Fruit fly (Drosophila melanogaster): Measurements from ENCODE around the gene ppk21.
A peak's percentile ranks its signal among the peaks of the same experiment; 100 is the strongest.

Gene ppk21

dm6 chr3R:29675333-29675732 lies 10.8 kb downstream of the ppk21 start, which contains the start of the genes Bub3 and Cap-D2 (continued):
- no peak for TF ChIP-seq ss (GFP tag; optimal IDR thresholded peaks at IDR 0.05)
- TF ChIP-seq CG8632 (GFP tag; optimal IDR thresholded peaks at IDR 0.05): peak; percentile 27
- TF ChIP-seq achi (GFP tag; optimal IDR thresholded peaks at IDR 0.05): peak; percentile 62
- peak; percentile 74 for TF ChIP-seq CG31627 (GFP tag; optimal IDR thresholded peaks at IDR 0.05)
- no peak for TF ChIP-seq fd59A (GFP tag; optimal IDR thresholded peaks at IDR 0.05)
- peak; percentile 37 for TF ChIP-seq CG6792 (GFP tag; optimal IDR thresholded peaks at IDR 0.05)
- TF ChIP-seq acj6 (GFP tag; optimal IDR thresholded peaks at IDR 0.05): peak; percentile 56
- peak; percentile 60 for TF ChIP-seq Smox (GFP tag; optimal IDR thresholded peaks at IDR 0.05)
- no peak for TF ChIP-seq CG6276 (GFP tag; optimal IDR thresholded peaks at IDR 0.05)
- peak; percentile 63 for TF ChIP-seq Ets96B (tag; optimal IDR thresholded peaks at IDR 0.05)
- TF ChIP-seq Sox102F (GFP tag; optimal IDR thresholded peaks at IDR 0.05): peak; percentile 41
- TF ChIP-seq Lpt (GFP tag; optimal IDR thresholded peaks at IDR 0.05): peak; percentile 54
- TF ChIP-seq CG34406 (GFP tag; optimal IDR thresholded peaks at IDR 0.05): peak; percentile 19
- TF ChIP-seq CG8119 (GFP tag; IDR thresholded peaks at IDR 0.05): peak; percentile 47; the same call in 2 of the 3 replicates
- TF ChIP-seq cyc (GFP tag; optimal IDR thresholded peaks at IDR 0.05): peak; percentile 73
- peak; percentile 77 for TF ChIP-seq CG6163 (GFP tag; IDR thresholded peaks at IDR 0.05)
- TF ChIP-seq CG6808 (GFP tag; optimal IDR thresholded peaks at IDR 0.05): no peak
- TF ChIP-seq Eip78C (GFP tag): peak; percentile 84
- TF ChIP-seq fd85E (GFP tag; optimal IDR thresholded peaks at IDR 0.05): no peak
- peak; percentile 59 for TF ChIP-seq CG32006 (GFP tag; optimal IDR thresholded peaks at IDR 0.05)
- TF ChIP-seq Eip93F (GFP tag; optimal IDR thresholded peaks at IDR 0.05): peak; percentile 30

- TF ChIP-seq CG3919 (GFP tag; optimal IDR thresholded peaks at IDR 0.05) (no peak), CG7368 (GFP tag; optimal IDR thresholded peaks at IDR 0.05) (no peak), achi (GFP tag; optimal IDR thresholded peaks at IDR 0.05) (no peak), CG15336 (GFP tag; IDR thresholded peaks at IDR 0.05) (no peak), Eip75B (GFP tag; optimal IDR thresholded peaks at IDR 0.05) (no peak), CG6792 (GFP tag; optimal IDR thresholded peaks at IDR 0.05) (no peak), CG16779 (tag; optimal IDR thresholded peaks at IDR 0.05) (no peak), CG34406 (GFP tag; optimal IDR thresholded peaks at IDR 0.05) (no peak), Ets96B (tag; optimal IDR thresholded peaks at IDR 0.05) (no peak), CG31627 (GFP tag; optimal IDR thresholded peaks at IDR 0.05) (no peak), eg (GFP tag; IDR thresholded peaks at IDR 0.05) (no peak), spab (GFP tag; optimal IDR thresholded peaks at IDR 0.05) (no peak)
Measured at dm6 chr3R:29681241-29681640, 16.7 kb downstream of the ppk21 start.

DNA sequence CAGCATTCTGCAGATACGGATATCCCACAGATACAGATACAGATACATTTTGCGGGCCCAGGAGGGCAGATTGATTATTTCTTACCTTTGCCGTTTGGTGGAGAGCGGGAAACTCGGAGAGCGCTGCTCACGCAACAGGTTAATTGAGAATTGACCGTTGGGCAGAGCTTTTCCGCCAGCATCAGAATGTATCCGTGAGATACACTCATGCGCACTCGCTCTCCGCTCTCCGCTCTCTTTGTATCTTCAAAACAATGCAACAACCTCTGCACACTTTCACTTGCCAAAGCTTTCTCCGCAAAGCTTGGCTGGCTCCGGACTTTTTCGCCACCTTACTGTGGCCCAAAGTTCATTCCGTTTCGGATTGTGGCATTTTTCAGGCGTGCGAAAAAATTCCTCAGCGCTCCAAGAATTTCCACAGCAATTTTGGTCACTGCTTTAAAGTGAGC lies 17.6 kb downstream of the ppk21 start, which contains the start of the genes CG7582 and Gycalpha99B:
TSS of gene CG7582 (minus strand) at position 127 of the 449 bp plus-strand sequence.
TSS of gene Gycalpha99B (plus strand) at position 352 of the 449 bp plus-strand sequence.
- no peak for TF ChIP-seq CG31627 (GFP tag; optimal IDR thresholded peaks at IDR 0.05)
- no peak for TF ChIP-seq lz (GFP tag; optimal IDR thresholded peaks at IDR 0.05)
- TF ChIP-seq CG1621 (tag; optimal IDR thresholded peaks at IDR 0.05): peak; percentile 45
- peak; percentile 55 for TF ChIP-seq Eip78C (GFP tag)
- TF ChIP-seq Sox102F (GFP tag; optimal IDR thresholded peaks at IDR 0.05): peak; percentile 51
- TF ChIP-seq Hr39 (GFP tag; optimal IDR thresholded peaks at IDR 0.05): no peak
- no peak for TF ChIP-seq Eip93F (GFP tag; optimal IDR thresholded peaks at IDR 0.05)
- TF ChIP-seq dsx (GFP tag; optimal IDR thresholded peaks at IDR 0.05; ENCODE audit: poor library complexity, severe bottlenecking): peak; percentile 6
- TF ChIP-seq Blimp-1 (GFP tag; optimal IDR thresholded peaks at IDR 0.05): peak; percentile 99
- TF ChIP-seq CG6163 (GFP tag; IDR thresholded peaks at IDR 0.05): peak; percentile 24; the same call in 1 of the 3 replicates
- no peak for TF ChIP-seq fkh (GFP tag; optimal IDR thresholded peaks at IDR 0.05)
- peak; percentile 23 for TF ChIP-seq CG16779 (tag; optimal IDR thresholded peaks at IDR 0.05)
- no peak for TF ChIP-seq CG3032 (tag; optimal IDR thresholded peaks at IDR 0.05)
- peak; percentile 5 for TF ChIP-seq fd85E (GFP tag; optimal IDR thresholded peaks at IDR 0.05)
- TF ChIP-seq CG8119 (GFP tag; IDR thresholded peaks at IDR 0.05): peak; percentile 63; the same call in 2 of the 3 replicates
- TF ChIP-seq CG6792 (GFP tag; optimal IDR thresholded peaks at IDR 0.05): no peak
- TF ChIP-seq CG8319 (GFP tag; optimal IDR thresholded peaks at IDR 0.05): no peak
- no peak for TF ChIP-seq CG11294 (GFP tag; IDR thresholded peaks at IDR 0.05)
- peak; percentile 72 for TF ChIP-seq CG6854 (GFP tag; optimal IDR thresholded peaks at IDR 0.05)
- peak; percentile 19 for TF ChIP-seq CG6808 (GFP tag; optimal IDR thresholded peaks at IDR 0.05)
- TF ChIP-seq Eip75B (GFP tag; optimal IDR thresholded peaks at IDR 0.05): no peak
- no peak for TF ChIP-seq CG4318 (GFP tag; optimal IDR thresholded peaks at IDR 0.05)
- peak; percentile 14; the same call in 1 of the 3 replicates for TF ChIP-seq eg (GFP tag; IDR thresholded peaks at IDR 0.05)
- TF ChIP-seq fd59A (GFP tag; optimal IDR thresholded peaks at IDR 0.05): no peak
- peak; percentile 42 for TF ChIP-seq CG6276 (GFP tag; optimal IDR thresholded peaks at IDR 0.05)
- no peak for TF ChIP-seq vri (GFP tag; optimal IDR thresholded peaks at IDR 0.05)
- TF ChIP-seq salr (GFP tag; optimal IDR thresholded peaks at IDR 0.05): no peak
- TF ChIP-seq CG34406 (GFP tag; optimal IDR thresholded peaks at IDR 0.05): no peak
- TF ChIP-seq Hr4 (GFP tag; optimal IDR thresholded peaks at IDR 0.05): no peak
- peak; percentile 28 for TF ChIP-seq CG3919 (GFP tag; optimal IDR thresholded peaks at IDR 0.05)
- TF ChIP-seq svp (GFP tag): peak; percentile 90
- TF ChIP-seq CG15336 (GFP tag; IDR thresholded peaks at IDR 0.05): peak; percentile 73

All from whole organism, prepupa.